Fruit fly (Drosophila melanogaster): ENCODE results near the gene CG10877.
A peak's percentile ranks its signal among the peaks of the same experiment; 100 is the strongest.

CG10877 gene

dm6 chr3R:20549017-20549854, 14.6 kb downstream of the CG10877 start (continued):
- TF ChIP-seq ttk (GFP tag; IDR thresholded peaks at IDR 0.05) (no peak), CG8478 (optimal IDR thresholded peaks at IDR 0.05) (no peak), sug (tag; optimal IDR thresholded peaks at IDR 0.05) (no peak), CG2678 (tag; optimal IDR thresholded peaks at IDR 0.05) (no peak), Awh (GFP tag; IDR thresholded peaks at IDR 0.05) (no peak), twi (tag; optimal IDR thresholded peaks at IDR 0.05) (peak; percentile 56), ase (GFP tag; IDR thresholded peaks at IDR 0.05) (no peak; the same call in 2 of the 3 replicates), lab (GFP tag; optimal IDR thresholded peaks at IDR 0.05) (peak; percentile 64), CG4328 (GFP tag; optimal IDR thresholded peaks at IDR 0.05) (peak; percentile 9), CG7987 (GFP tag; optimal IDR thresholded peaks at IDR 0.05) (peak; percentile 20), CG13775 (GFP tag; optimal IDR thresholded peaks at IDR 0.05) (no peak), CG6254 (GFP tag; optimal IDR thresholded peaks at IDR 0.05) (no peak), pan (optimal IDR thresholded peaks at IDR 0.05) (no peak), pan (GFP tag; optimal IDR thresholded peaks at IDR 0.05 in 1 of 2, IDR thresholded peaks at IDR 0.05 in 1 of 2) (no peak), NFAT (GFP tag; IDR thresholded peaks at IDR 0.05) (no peak), exex (tag; optimal IDR thresholded peaks at IDR 0.05) (peak; percentile 63), slbo (GFP tag; IDR thresholded peaks at IDR 0.05) (peak; percentile 45), Dbx (GFP tag; IDR thresholded peaks at IDR 0.05) (peak; percentile 14; the same call in 1 of the 3 replicates), shn (GFP tag; optimal IDR thresholded peaks at IDR 0.05) (no peak), CG11695 (GFP tag; IDR thresholded peaks at IDR 0.05) (0 out of 3 replicates have a peak, but pooled peaks have one; percentile 7), CG11456 (GFP tag; IDR thresholded peaks at IDR 0.05) (no peak), CG7556 (GFP tag; optimal IDR thresholded peaks at IDR 0.05) (no peak), dimm (GFP tag; IDR thresholded peaks at IDR 0.05) (no peak), vvl (GFP tag; IDR thresholded peaks at IDR 0.05) (peak; percentile 34), grau (tag; optimal IDR thresholded peaks at IDR 0.05) (peak; percentile 88), CG1832 (GFP tag; optimal IDR thresholded peaks at IDR 0.05) (no peak), Aef1 (GFP tag; IDR thresholded peaks at IDR 0.05) (no peak), Sox100B (GFP tag; optimal IDR thresholded peaks at IDR 0.05) (no peak), her (GFP tag; optimal IDR thresholded peaks at IDR 0.05) (peak; percentile 19), NC2β (GFP tag; optimal IDR thresholded peaks at IDR 0.05) (no peak), CG12104 (GFP tag; optimal IDR thresholded peaks at IDR 0.05) (no peak)

- TF ChIP-seq CG12744 (GFP tag; optimal IDR thresholded peaks at IDR 0.05) (no peak), C15 (GFP tag; IDR thresholded peaks at IDR 0.05) (no peak), CG1603 (tag; optimal IDR thresholded peaks at IDR 0.05) (peak; percentile 62), kni (GFP tag; optimal IDR thresholded peaks at IDR 0.05) (peak; percentile 27), CG7745 (tag; optimal IDR thresholded peaks at IDR 0.05) (peak; percentile 61), gro (GFP tag; optimal IDR thresholded peaks at IDR 0.05) (peak; percentile 34), CG10979 (tag; optimal IDR thresholded peaks at IDR 0.05) (peak; percentile 12), dmrt11E (tag; optimal IDR thresholded peaks at IDR 0.05) (peak; percentile 75), lmd (GFP tag; IDR thresholded peaks at IDR 0.05) (no peak), fd102C (GFP tag; optimal IDR thresholded peaks at IDR 0.05) (peak; percentile 33), D19B (GFP tag; optimal IDR thresholded peaks at IDR 0.05) (no peak), org-1 (GFP tag; optimal IDR thresholded peaks at IDR 0.05) (peak; percentile 10), odd (GFP tag; optimal IDR thresholded peaks at IDR 0.05) (peak; percentile 54), stwl (tag; optimal IDR thresholded peaks at IDR 0.05) (peak; percentile 19), CG8290 (GFP tag; optimal IDR thresholded peaks at IDR 0.05) (no peak), CG8290 (tag; optimal IDR thresholded peaks at IDR 0.05) (peak in 1 of 2 experiments; percentile 22), CG11085 (GFP tag; IDR thresholded peaks at IDR 0.05) (no peak), eve (GFP tag; optimal IDR thresholded peaks at IDR 0.05) (peak in 1 of 2 experiments; percentile 2), Atf6 (GFP tag; IDR thresholded peaks at IDR 0.05) (no peak), gsb-n (tag; optimal IDR thresholded peaks at IDR 0.05) (peak; percentile 26), Lhr (GFP tag; optimal IDR thresholded peaks at IDR 0.05) (peak; percentile 16)
Observed at dm6 chr3R:20548255-20548654, 15.6 kb downstream of the CG10877 start.
